Worm (Caenorhabditis elegans) whole organism, L4 larva: ENCODE data around the gene K10H10.4.
A peak's percentile ranks its signal among the peaks of the same experiment; 100 is the strongest.

Source experiments
- D1046.2 ChIP-seq: fragments of 200-800 bp; sonication (Bioruptor generic); IDR thresholded peaks from 2 replicates; pipeline ENCODE4 v1.3.6; 2022; ENCODE audit warnings: missing genetic modification characterization, missing compliant biosample characterization
- F26F4.8 ChIP-seq: fragments of 200-800 bp; sonication (Bioruptor generic); conservative IDR thresholded peaks from 2 replicates; pipeline ENCODE4 v1.3.6; 2022; ENCODE audit warnings: missing genetic modification characterization, missing compliant biosample characterization
- F49E8.2 ChIP-seq: sonication (generic microtip); optimal IDR thresholded peaks from 2 replicates; lab custom pipeline; 2016; ENCODE audit warnings: missing compliant biosample characterization, mild to moderate bottlenecking, missing genetic modification characterization, borderline replicate concordance
- Y105C5A.15 ChIP-seq: fragments of 200-800 bp; sonication (Bioruptor generic); IDR thresholded peaks from 2 replicates; pipeline ENCODE4 v1.3.6; 2022; ENCODE audit warnings: missing genetic modification characterization, missing compliant biosample characterization
- Y48G9A.11 ChIP-seq: fragments of 200-800 bp; sonication (Bioruptor generic); IDR thresholded peaks from 2 replicates; pipeline ENCODE4 v1.3.6; 2022; ENCODE audit warnings: missing genetic modification reagents, missing genetic modification characterization, missing compliant biosample characterization
- ZK546.5 ChIP-seq, 2 experiments: sonication (generic microtip); optimal IDR thresholded peaks; 2 replicates each; lab custom pipeline; 2017; ENCODE audit warnings: missing biosample characterization in 2 of 2, missing genetic modification characterization in 2 of 2
- aha-1 ChIP-seq: fragments of 150-350 bp; peaks from one replicate; lab custom pipeline; 2014; ENCODE audit warnings: missing biosample characterization, missing genetic modification characterization
- aly-2 ChIP-seq: sonication (generic microtip); optimal IDR thresholded peaks from 2 replicates; lab custom pipeline; 2018; ENCODE audit warnings: missing biosample characterization, missing genetic modification characterization
- ceh-32 ChIP-seq: sonication (generic microtip); optimal IDR thresholded peaks from 2 replicates; lab custom pipeline; 2016; ENCODE audit warnings: mild to moderate bottlenecking, missing genetic modification characterization, missing compliant biosample characterization; ENCODE audit not compliant: poor library complexity
- ceh-44 ChIP-seq: fragments of 200-800 bp; sonication (Bioruptor generic); IDR thresholded peaks from 2 replicates; pipeline ENCODE4 v1.3.6; 2022; ENCODE audit warnings: missing genetic modification reagents, missing genetic modification characterization, missing compliant biosample characterization
- ceh-82 ChIP-seq: sonication (generic microtip); optimal IDR thresholded peaks from 2 replicates; lab custom pipeline; 2017; ENCODE audit warnings: missing biosample characterization, missing genetic modification characterization
- ces-1 ChIP-seq: fragments of 150-350 bp; sonication (generic microtip); optimal IDR thresholded peaks from 4 replicates; lab custom pipeline; 2014; ENCODE audit warnings: missing biosample characterization, missing genetic modification reagents, missing genetic modification characterization
- cey-2 ChIP-seq: sonication (generic microtip); optimal IDR thresholded peaks from 3 replicates; lab custom pipeline; 2017; ENCODE audit warnings: missing genetic modification characterization, mild to moderate bottlenecking, missing compliant biosample characterization, antibody characterized with exemption, borderline replicate concordance; ENCODE audit not compliant: insufficient read depth
- daf-16 ChIP-seq, 3 experiments: sonication (generic microtip); optimal IDR thresholded peaks; 2 replicates each; lab custom pipeline; 2016 to 2017; ENCODE audit warnings: missing genetic modification characterization in 3 of 3, missing genetic modification reagents in 3 of 3, mild to moderate bottlenecking in 2 of 3, missing compliant biosample characterization in 2 of 3, missing biosample characterization in 1 of 3, moderate library complexity in 1 of 3
- daf-19 ChIP-seq: fragments of 200-800 bp; sonication (Bioruptor generic); conservative IDR thresholded peaks from 2 replicates; pipeline ENCODE4 v1.3.6; 2022; ENCODE audit warnings: missing genetic modification characterization, missing compliant biosample characterization
- dmd-6 ChIP-seq: fragments of 200-800 bp; sonication (Bioruptor generic); IDR thresholded peaks from 2 replicates; pipeline ENCODE4 v1.3.6; 2022; ENCODE audit warnings: missing genetic modification reagents, missing genetic modification characterization, missing compliant biosample characterization
- dpl-1 ChIP-seq: fragments of 150-350 bp; optimal IDR thresholded peaks from 2 replicates; lab custom pipeline; 2014; ENCODE audit warnings: missing biosample characterization, missing genetic modification reagents, missing genetic modification characterization
- duxl-1 ChIP-seq: sonication (generic microtip); optimal IDR thresholded peaks from 2 replicates; lab custom pipeline; 2016; ENCODE audit warnings: mild to moderate bottlenecking, missing genetic modification characterization, moderate library complexity, missing compliant biosample characterization; ENCODE audit not compliant: poor library complexity
- dve-1 ChIP-seq: sonication (generic microtip); optimal IDR thresholded peaks from 2 replicates; lab custom pipeline; 2017; ENCODE audit warnings: antibody characterized with exemption, mild to moderate bottlenecking, missing genetic modification characterization, missing compliant biosample characterization; ENCODE audit not compliant: insufficient read depth
- egl-27 ChIP-seq: sonication (generic microtip); optimal IDR thresholded peaks from 3 replicates; lab custom pipeline; 2017; ENCODE audit warnings: missing biosample characterization, missing genetic modification reagents, missing genetic modification characterization
- fos-1 ChIP-seq: fragments of 150-350 bp; optimal IDR thresholded peaks from 2 replicates; lab custom pipeline; 2014; ENCODE audit warnings: missing biosample characterization, missing genetic modification characterization
- hif-1 ChIP-seq, 2 experiments: sonication (generic microtip); optimal IDR thresholded peaks; 2 replicates each; lab custom pipeline; 2016 to 2017; ENCODE audit warnings: missing compliant biosample characterization in 2 of 2, missing genetic modification characterization in 2 of 2, missing genetic modification reagents in 2 of 2, missing genotype in 2 of 2, mild to moderate bottlenecking in 1 of 2
- hlh-11 ChIP-seq: fragments of 200-800 bp; sonication (Bioruptor generic); optimal IDR thresholded peaks from 2 replicates; lab custom pipeline; 2018; ENCODE audit warnings: mild to moderate bottlenecking, missing genetic modification characterization, missing compliant biosample characterization
- hmg-1.1 ChIP-seq: fragments of 200-800 bp; sonication (Bioruptor generic); IDR thresholded peaks from 2 replicates; pipeline ENCODE4 v1.3.6; 2022; ENCODE audit warnings: missing genetic modification reagents, missing genetic modification characterization, missing compliant biosample characterization
- jun-1 ChIP-seq: fragments of 150-350 bp; optimal IDR thresholded peaks from 2 replicates; lab custom pipeline; 2014; ENCODE audit warnings: missing biosample characterization, missing genetic modification reagents, missing genetic modification characterization
- lim-7 ChIP-seq: fragments of 200-800 bp; sonication (Bioruptor generic); IDR thresholded peaks from 2 replicates; pipeline ENCODE4 v1.3.6; 2022; ENCODE audit warnings: missing genetic modification characterization, missing compliant biosample characterization
- lin-1 ChIP-seq: fragments of 200-800 bp; sonication (Bioruptor generic); IDR thresholded peaks from 2 replicates; pipeline ENCODE4 v1.3.6; 2022; ENCODE audit warnings: missing genetic modification reagents, missing genetic modification characterization, missing compliant biosample characterization
- lsy-2 ChIP-seq, 2 experiments: fragments of 150-350 bp in 1 of 2; sonication (generic microtip) in 1 of 2; optimal IDR thresholded peaks; 2 replicates each; lab custom pipeline; 2014 to 2017; ENCODE audit warnings: missing biosample characterization in 2 of 2, missing genetic modification characterization in 2 of 2
- mdl-1 ChIP-seq, 2 experiments: fragments of 150-350 bp in 1 of 2; sonication (generic microtip) in 1 of 2; optimal IDR thresholded peaks; 2 replicates each; lab custom pipeline; 2014 to 2017; ENCODE audit warnings: missing biosample characterization in 2 of 2, missing genetic modification characterization in 2 of 2
- mep-1 ChIP-seq: fragments of 150-350 bp; sonication (generic microtip); optimal IDR thresholded peaks from 3 replicates; lab custom pipeline; 2014; ENCODE audit warnings: missing biosample characterization, missing genetic modification characterization
- mes-2 ChIP-seq: sonication (generic microtip); optimal IDR thresholded peaks from 2 replicates; lab custom pipeline; 2016; ENCODE audit warnings: missing genotype, mild to moderate bottlenecking, missing genetic modification characterization, missing compliant biosample characterization; ENCODE audit not compliant: poor library complexity, severe bottlenecking
- nhr-102 ChIP-seq: sonication (generic microtip); optimal IDR thresholded peaks from 2 replicates; lab custom pipeline; 2016; ENCODE audit warnings: mild to moderate bottlenecking, missing genetic modification characterization, moderate library complexity, missing compliant biosample characterization
- nhr-11 ChIP-seq: fragments of 150-350 bp; optimal IDR thresholded peaks from 2 replicates; lab custom pipeline; 2014; ENCODE audit warnings: missing biosample characterization, missing genetic modification characterization
- nhr-111 ChIP-seq: fragments of 200-800 bp; sonication (Bioruptor generic); optimal IDR thresholded peaks from 2 replicates; lab custom pipeline; 2018; ENCODE audit warnings: mild to moderate bottlenecking, missing genetic modification characterization, missing compliant biosample characterization
- nhr-25 ChIP-seq: sonication (generic microtip); optimal IDR thresholded peaks from 2 replicates; lab custom pipeline; 2017; ENCODE audit warnings: missing genetic modification characterization, mild to moderate bottlenecking, missing compliant biosample characterization, antibody characterized with exemption, moderate library complexity, borderline replicate concordance; ENCODE audit not compliant: insufficient read depth
- nhr-28 ChIP-seq: fragments of 150-350 bp; optimal IDR thresholded peaks from 2 replicates; lab custom pipeline; 2014; ENCODE audit warnings: missing biosample characterization, missing genetic modification characterization
- nhr-48 ChIP-seq: sonication (generic microtip); optimal IDR thresholded peaks from 2 replicates; lab custom pipeline; 2016; ENCODE audit warnings: mild to moderate bottlenecking, missing genetic modification characterization, missing compliant biosample characterization
- nhr-6 ChIP-seq: fragments of 150-350 bp; optimal IDR thresholded peaks from 2 replicates; lab custom pipeline; 2014; ENCODE audit warnings: missing biosample characterization, missing genetic modification characterization
- nhr-77 ChIP-seq: fragments of 150-350 bp; optimal IDR thresholded peaks from 2 replicates; lab custom pipeline; 2014; ENCODE audit warnings: missing biosample characterization, missing genetic modification characterization
- pha-4 ChIP-seq, 2 experiments: fragments of 150-350 bp in 1 of 2; fragments of 200-800 bp in 1 of 2; sonication (Bioruptor generic) in 1 of 2; IDR thresholded peaks in 1 of 2; optimal IDR thresholded peaks in 1 of 2; 2 replicates each; pipeline versions ENCODE4 v1.3.6 to Lab custom; 2014 to 2022; ENCODE audit warnings: missing genetic modification characterization in 2 of 2, missing genetic modification reagents in 2 of 2, missing biosample characterization in 1 of 2, missing compliant biosample characterization in 1 of 2
- pqm-1 ChIP-seq: sonication (generic microtip); optimal IDR thresholded peaks from 2 replicates; lab custom pipeline; 2017; ENCODE audit warnings: missing biosample characterization, missing genetic modification characterization
- saeg-2 ChIP-seq: fragments of 200-800 bp; sonication (Bioruptor generic); IDR thresholded peaks from 2 replicates; pipeline ENCODE4 v1.3.6; 2022; ENCODE audit warnings: missing genetic modification reagents, missing genetic modification characterization, missing compliant biosample characterization
- snpc-4 ChIP-seq: fragments of 150-350 bp; optimal IDR thresholded peaks from 2 replicates; lab custom pipeline; 2014; ENCODE audit warnings: missing biosample characterization, missing genetic modification characterization
- spr-3 ChIP-seq: fragments of 200-800 bp; sonication (Bioruptor generic); optimal IDR thresholded peaks from 2 replicates; lab custom pipeline; 2018; ENCODE audit warnings: mild to moderate bottlenecking, missing genetic modification characterization, missing compliant biosample characterization
- tra-1 ChIP-seq: fragments of 200-800 bp; sonication (Bioruptor generic); IDR thresholded peaks from 2 replicates; pipeline ENCODE4 v1.3.6; 2022; ENCODE audit warnings: missing genetic modification reagents, missing genetic modification characterization, missing compliant biosample characterization
- unc-39 ChIP-seq: sonication (generic microtip); optimal IDR thresholded peaks from 2 replicates; lab custom pipeline; 2017; ENCODE audit warnings: missing biosample characterization, missing genetic modification characterization
- unc-62 ChIP-seq, 3 experiments: fragments of 150-350 bp in 1 of 3; sonication (generic microtip); optimal IDR thresholded peaks in 2 of 3; peaks in 1 of 3; 1 replicate in 1 of 3; 2 replicates in 2 of 3; lab custom pipeline; 2014 to 2017; ENCODE audit warnings: missing biosample characterization in 3 of 3, missing genetic modification characterization in 3 of 3, missing genetic modification reagents in 3 of 3, missing genotype in 1 of 3
- zfp-2 ChIP-seq: sonication (generic microtip); optimal IDR thresholded peaks from 2 replicates; lab custom pipeline; 2016; ENCODE audit warnings: mild to moderate bottlenecking, missing genetic modification characterization, missing compliant biosample characterization
- ztf-11 ChIP-seq: fragments of 150-350 bp; optimal IDR thresholded peaks from 2 replicates; lab custom pipeline; 2014; ENCODE audit warnings: missing biosample characterization, missing genetic modification characterization

K10H10.4 gene

ce11 chrII:14489407-14489806, 10.8 kb upstream of the K10H10.4 start, which contains the start of gene vnut-1:
TSS of gene vnut-1 (plus strand) at chrII:14489802.
- no peak for TF ChIP-seq Y48G9A.11 (GFP tag; lab: Robert Waterston, UW)
- TF ChIP-seq zfp-2 (tag; lab: Kevin White, UChicago) = no peak
- no peak for TF ChIP-seq pha-4 (GFP tag; IDR thresholded peaks at IDR 0.05; lab: Robert Waterston, UW)
- no peak for TF ChIP-seq pha-4 (tag; optimal IDR thresholded peaks at IDR 0.05; lab: Kevin White, UChicago)
- no peak for TF ChIP-seq spr-3 (GFP tag; lab: Kevin White, UChicago)
- TF ChIP-seq saeg-2 (GFP tag; lab: Robert Waterston, UW) = no peak
- TF ChIP-seq ces-1 = no peak
- TF ChIP-seq mep-1 (tag; lab: Kevin White, UChicago) = peak; percentile 66
- TF ChIP-seq nhr-11 = no peak
- TF ChIP-seq jun-1 (tag; lab: Kevin White, UChicago) = no peak
- peak; percentile 57 for TF ChIP-seq nhr-48 (tag; lab: Kevin White, UChicago)
- no peak for TF ChIP-seq D1046.2 (GFP tag; lab: Robert Waterston, UW)
- TF ChIP-seq hif-1 (tag; optimal IDR thresholded peaks at IDR 0.05; lab: Kevin White, UChicago) = peak in 1 of 2 experiments; percentile 62
- no peak for TF ChIP-seq daf-19 (GFP tag; lab: Robert Waterston, UW)
- TF ChIP-seq hlh-11 = peak; percentile 32
- TF ChIP-seq nhr-25 = no peak
- no peak for TF ChIP-seq lim-7
- TF ChIP-seq ceh-82 (tag; lab: Kevin White, UChicago) = no peak
- no peak for TF ChIP-seq ZK546.5 (tag; optimal IDR thresholded peaks at IDR 0.05; lab: Kevin White, UChicago)
- no peak for TF ChIP-seq fos-1 (tag; lab: Kevin White, UChicago)
- TF ChIP-seq daf-16 (GFP tag; optimal IDR thresholded peaks at IDR 0.05; lab: Kevin White, UChicago) = no peak
- peak; percentile 70 for TF ChIP-seq daf-16 (tag; optimal IDR thresholded peaks at IDR 0.05; lab: Kevin White, UChicago)
- TF ChIP-seq dve-1 (tag; lab: Kevin White, UChicago) = peak; percentile 59
- no peak for TF ChIP-seq ceh-32 (tag; lab: Kevin White, UChicago)
- TF ChIP-seq lsy-2 (tag; optimal IDR thresholded peaks at IDR 0.05; lab: Kevin White, UChicago) = peak in 1 of 2 experiments; percentile 66
- no peak for TF ChIP-seq ceh-44 (GFP tag; lab: Robert Waterston, UW)
- TF ChIP-seq nhr-28 (tag; lab: Kevin White, UChicago) = peak; percentile 78
- TF ChIP-seq F26F4.8 = no peak
- no peak for TF ChIP-seq egl-27 (tag; lab: Kevin White, UChicago)
- TF ChIP-seq nhr-6 (tag; lab: Kevin White, UChicago) = no peak
- TF ChIP-seq lin-1 = no peak
- no peak for TF ChIP-seq F49E8.2 (tag; lab: Kevin White, UChicago)
- no peak for TF ChIP-seq snpc-4 (tag; lab: Kevin White, UChicago)
- no peak for TF ChIP-seq mes-2 (tag; lab: Kevin White, UChicago)
- peak; percentile 29 for TF ChIP-seq dpl-1 (GFP tag; lab: Kevin White, UChicago)
- TF ChIP-seq aly-2 (tag; lab: Kevin White, UChicago) = no peak
- TF ChIP-seq nhr-111 (GFP tag; lab: Kevin White, UChicago) = no peak
- TF ChIP-seq nhr-102 (tag; lab: Kevin White, UChicago) = no peak
- TF ChIP-seq aha-1 = peak; percentile 97
- TF ChIP-seq unc-62 (GFP tag; optimal IDR thresholded peaks at IDR 0.05 in 1 of 2; lab: Kevin White, UChicago) = no peak
- TF ChIP-seq unc-62 (tag; optimal IDR thresholded peaks at IDR 0.05; lab: Kevin White, UChicago) = no peak
- TF ChIP-seq ztf-11 (tag; lab: Kevin White, UChicago) = no peak
- peak in 1 of 2 experiments; percentile 72 for TF ChIP-seq mdl-1 (tag; optimal IDR thresholded peaks at IDR 0.05; lab: Kevin White, UChicago)
- TF ChIP-seq nhr-77 (tag; lab: Kevin White, UChicago) = peak; percentile 92
- no peak for TF ChIP-seq unc-39 (tag; lab: Kevin White, UChicago)
- no peak for TF ChIP-seq tra-1 (GFP tag; lab: Robert Waterston, UW)
- peak; percentile 37; the same call in 1 of the 2 replicates for TF ChIP-seq hmg-1.1 (GFP tag; lab: Robert Waterston, UW)
- TF ChIP-seq pqm-1 (tag; lab: Kevin White, UChicago) = peak; percentile 79
- no peak for TF ChIP-seq duxl-1 (tag; lab: Kevin White, UChicago)
- peak; percentile 68 for TF ChIP-seq cey-2 (tag; lab: Kevin White, UChicago)
- TF ChIP-seq dmd-6 (GFP tag; lab: Robert Waterston, UW) = peak; percentile 43
- TF ChIP-seq Y105C5A.15 = no peak
